Fruit fly (Drosophila melanogaster) S2 (cell line): Measurements from ENCODE around the gene AcCoAS.

Experiments
- CG8478 ChIP-seq: fragments of >200 bp; optimal IDR thresholded peaks from 2 replicates; lab custom pipeline; 2018
- CTCF ChIP-seq, 2 experiments: fragments of >200 bp; optimal IDR thresholded peaks; 2 replicates each; lab custom pipeline; 2018

The AcCoAS gene

dm6 chr3L:21276296-21277257, 3.5 kb downstream of the AcCoAS start:
- TF ChIP-seq CTCF (optimal IDR thresholded peaks at IDR 0.05; lab: Kevin White, UChicago) (no peak), CG8478 (lab: Kevin White, UChicago) (no peak)

DNA sequence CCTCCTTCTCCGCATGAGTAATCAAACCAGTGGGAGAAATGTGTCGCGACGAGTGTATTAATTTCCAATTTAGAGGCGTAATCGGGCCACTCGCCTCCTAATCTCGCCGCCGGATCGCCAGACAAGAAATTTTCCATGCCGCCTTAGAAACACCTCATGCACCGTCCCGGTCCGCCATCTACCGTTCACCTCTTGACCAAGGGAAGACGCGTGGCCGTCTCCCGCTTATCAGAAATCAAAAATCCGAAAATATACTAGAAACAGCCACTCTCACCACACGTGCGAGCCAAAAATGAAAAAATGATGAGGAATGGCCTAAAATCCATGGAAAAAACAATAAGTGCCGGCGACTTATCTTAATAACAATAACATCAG, 4.1 kb downstream of the AcCoAS start:
- TF ChIP-seq CTCF (optimal IDR thresholded peaks at IDR 0.05; lab: Kevin White, UChicago) (peak; percentile 21 to 29), CG8478 (lab: Kevin White, UChicago) (no peak)

DNA sequence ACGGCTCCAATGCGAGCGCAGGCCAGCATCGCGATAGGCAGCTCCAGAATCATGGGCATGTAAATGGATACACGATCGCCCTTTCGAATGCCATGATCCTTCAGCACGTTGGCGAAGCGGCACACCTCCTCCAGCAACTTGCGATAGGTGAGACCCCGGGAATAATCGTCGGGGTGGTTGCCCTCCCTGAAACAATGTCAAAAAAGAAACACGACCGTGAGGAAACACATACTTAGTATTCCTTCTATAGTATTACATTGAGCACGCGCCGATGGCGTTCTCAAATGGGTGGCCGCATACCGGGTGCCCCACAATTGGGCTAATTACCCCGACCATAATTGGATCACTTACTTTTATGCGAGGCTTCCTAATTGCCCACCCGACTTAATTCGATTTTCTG, 6.5 kb downstream of the AcCoAS start:
- TF ChIP-seq CTCF (optimal IDR thresholded peaks at IDR 0.05; lab: Kevin White, UChicago), result no peak
- TF ChIP-seq CG8478 (lab: Kevin White, UChicago), result no peak

- no peak for TF ChIP-seq CTCF (optimal IDR thresholded peaks at IDR 0.05; lab: Kevin White, UChicago)
- TF ChIP-seq CG8478 (lab: Kevin White, UChicago), result no peak
These were observed 9.6 kb downstream of the AcCoAS start, which contains the start of gene CG9389 for dm6 chr3L:21270480-21270879. Gene CG9389 (minus strand): TSS chr3L:21270580.

DNA sequence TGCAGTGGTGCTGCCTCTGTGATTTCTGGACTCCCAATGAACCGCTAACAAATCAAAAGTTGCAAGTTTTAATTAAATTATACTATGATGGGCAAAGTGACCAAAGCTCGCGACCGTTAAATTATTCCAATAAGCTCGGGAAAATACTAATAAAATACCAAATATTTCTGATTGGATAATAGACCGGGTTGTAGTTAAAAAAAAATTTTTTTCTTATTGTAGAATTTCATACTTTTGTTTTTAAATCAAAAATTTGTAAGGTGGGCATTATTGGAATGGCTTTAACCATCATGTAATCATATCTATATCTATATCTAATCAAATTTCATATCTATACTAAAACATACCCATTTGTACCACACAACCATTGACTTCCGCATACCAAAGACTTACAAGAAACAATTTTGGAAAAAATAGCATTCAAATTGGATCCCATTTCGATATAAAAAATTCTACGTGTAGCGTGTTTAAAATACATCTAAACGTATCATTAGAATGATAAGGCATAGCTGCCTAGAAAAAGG, 12.1 kb downstream of the AcCoAS start, which contains the start of gene CG9391:
Gene CG9391, minus strand, starts transcription at position 474 of the 524 bp plus-strand sequence.
- TF ChIP-seq CTCF (optimal IDR thresholded peaks at IDR 0.05; lab: Kevin White, UChicago), result no peak
- no peak for TF ChIP-seq CG8478 (lab: Kevin White, UChicago)

dm6 chr3L:21266101-21266656, 13.9 kb downstream of the AcCoAS start:
- TF ChIP-seq CTCF (optimal IDR thresholded peaks at IDR 0.05; lab: Kevin White, UChicago), result no peak
- no peak for TF ChIP-seq CG8478 (lab: Kevin White, UChicago)

dm6 chr3L:21262426-21262825, 17.6 kb downstream of the AcCoAS start:
- TF ChIP-seq CG8478 (lab: Kevin White, UChicago) (no peak), CTCF (optimal IDR thresholded peaks at IDR 0.05; lab: Kevin White, UChicago) (peak in 1 of 2 experiments; percentile 30)

DNA sequence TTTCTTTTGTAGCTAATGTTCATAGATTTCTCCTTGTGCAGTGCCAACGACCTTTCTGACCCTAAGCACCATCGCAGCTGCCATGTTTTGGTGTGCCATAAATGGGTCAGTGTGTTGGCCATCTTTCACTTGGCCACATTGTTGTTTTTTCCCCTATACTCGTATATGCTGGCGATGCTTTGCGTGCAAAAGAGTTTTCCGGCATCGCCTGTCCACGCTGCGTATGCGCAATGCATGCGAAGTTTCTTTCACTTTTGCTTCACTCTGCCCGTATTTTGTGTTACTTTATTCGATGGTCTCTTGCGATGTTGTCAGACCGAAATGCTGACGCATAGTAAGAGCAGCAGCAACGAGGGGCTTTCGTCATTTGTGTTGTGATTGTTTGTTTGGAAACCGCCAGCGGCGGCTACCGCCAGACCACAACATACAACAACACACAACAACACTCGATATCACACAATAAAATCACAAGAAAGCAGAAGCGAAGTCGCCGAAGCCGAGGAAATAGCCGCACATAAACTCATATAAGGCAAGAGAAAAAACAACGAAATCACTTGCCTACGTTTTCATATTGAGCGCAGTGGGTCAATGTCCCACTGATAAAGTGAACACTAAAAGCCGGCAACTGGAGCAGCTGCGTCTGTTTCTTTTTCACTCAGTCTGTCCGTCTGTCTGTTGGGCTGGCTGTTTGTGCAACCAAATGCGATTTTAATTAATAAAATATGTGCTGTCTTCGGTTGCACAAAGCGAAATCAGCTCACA, 18.5 kb downstream of the AcCoAS start:
- TF ChIP-seq CG8478 (lab: Kevin White, UChicago) (no peak), CTCF (optimal IDR thresholded peaks at IDR 0.05; lab: Kevin White, UChicago) (no peak)

DNA sequence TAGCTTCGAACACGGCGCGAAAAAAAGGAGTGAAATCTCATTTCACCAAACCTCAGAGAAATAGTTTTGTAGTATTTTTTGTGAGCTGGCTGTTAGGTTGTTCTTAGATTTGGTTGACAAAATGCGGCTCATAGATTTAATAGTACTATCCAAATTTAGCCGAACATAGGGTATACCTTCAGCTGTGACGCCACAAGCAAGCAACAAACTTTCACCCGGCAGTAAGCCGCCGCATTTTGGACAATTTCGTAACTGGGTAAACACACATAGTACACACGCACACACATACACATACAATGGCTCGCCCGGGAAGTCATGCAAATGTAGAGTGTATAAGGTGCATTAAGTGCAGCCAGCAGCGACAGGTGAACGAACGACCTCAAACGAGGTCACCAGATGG, 20.8 kb downstream of the AcCoAS start:
- no peak for TF ChIP-seq CG8478 (lab: Kevin White, UChicago)
- TF ChIP-seq CTCF (optimal IDR thresholded peaks at IDR 0.05; lab: Kevin White, UChicago), result no peak

dm6 chr3L:21257731-21258130, 22.3 kb downstream of the AcCoAS start, which contains the start of gene CG43218:
Gene CG43218 (plus strand): TSS chr3L:21258020.
- TF ChIP-seq CG8478 (lab: Kevin White, UChicago), result no peak
- no peak for TF ChIP-seq CTCF (optimal IDR thresholded peaks at IDR 0.05; lab: Kevin White, UChicago)

DNA sequence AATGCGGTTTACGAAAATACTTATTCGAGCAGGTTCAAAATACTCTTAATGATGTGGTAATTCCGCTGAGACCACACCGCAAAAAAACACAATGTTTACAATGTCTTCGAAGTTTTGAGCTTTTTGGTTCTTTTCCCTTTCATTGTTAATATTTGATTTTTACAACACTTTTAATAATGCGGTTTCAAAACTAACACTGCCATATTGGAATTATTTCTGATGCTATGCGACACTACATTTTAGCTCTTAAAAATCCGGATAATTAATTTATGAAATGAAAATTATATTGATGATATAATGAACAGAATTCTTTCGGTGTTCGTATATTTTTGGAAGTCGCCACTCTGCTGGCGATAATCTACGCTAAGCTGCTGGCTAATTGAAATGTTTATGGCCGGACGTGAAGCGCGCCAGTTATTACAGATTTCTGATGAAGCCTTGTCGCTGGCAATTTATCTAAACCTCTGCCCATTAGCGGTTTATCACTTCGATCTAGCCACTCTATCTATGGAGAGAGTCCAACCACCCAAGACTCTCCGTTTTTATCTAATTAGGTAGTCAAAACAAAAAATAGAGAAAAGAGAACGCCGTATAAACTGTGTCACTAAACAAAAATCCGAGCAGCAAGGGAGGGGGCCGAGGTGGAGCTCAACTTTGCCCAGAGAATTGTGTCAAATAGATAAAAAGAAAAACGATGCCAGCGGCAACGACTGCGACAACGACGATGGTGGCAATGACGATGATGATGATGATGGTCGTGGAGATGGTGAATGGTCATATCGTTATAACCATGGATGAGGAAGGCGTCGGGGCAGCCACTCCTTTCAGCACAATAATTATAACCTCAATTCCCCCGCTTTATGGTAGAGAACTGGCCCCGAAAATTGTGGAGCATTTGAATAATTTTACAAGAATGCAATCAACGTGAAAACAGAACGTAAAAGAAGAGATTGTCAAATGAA, 23.7 kb downstream of the AcCoAS start:
- TF ChIP-seq CG8478 (lab: Kevin White, UChicago), result no peak
- no peak for TF ChIP-seq CTCF (optimal IDR thresholded peaks at IDR 0.05; lab: Kevin White, UChicago)

- TF ChIP-seq CTCF (optimal IDR thresholded peaks at IDR 0.05; lab: Kevin White, UChicago) (no peak), CG8478 (lab: Kevin White, UChicago) (no peak)
These were observed 25.5 kb downstream of the AcCoAS start for dm6 chr3L:21254524-21254972.
